Fruit fly (Drosophila melanogaster) whole organism, embryonic: Measurements from ENCODE around the gene CG14427.

ENCODE experiments used
- B-H1 ChIP-seq: fragments of 200-800 bp; sonication (Bioruptor generic); IDR thresholded peaks from 3 replicates; pipeline ENCODE4 v1.3.6; 2022; ENCODE audit warnings: missing biosample characterization, missing genetic modification characterization
- CG10565 ChIP-seq: fragments of 200-800 bp; sonication (Bioruptor generic); optimal IDR thresholded peaks from 3 replicates; lab custom pipeline; 2016; ENCODE audit warnings: missing biosample characterization, mild to moderate bottlenecking, missing genetic modification characterization
- CG11456 ChIP-seq: fragments of 200-800 bp; sonication (Bioruptor generic); IDR thresholded peaks from 3 replicates; pipeline ENCODE4 v1.3.6; 2022; ENCODE audit warnings: missing biosample characterization, missing genetic modification characterization
- CG11696 ChIP-seq: fragments of 200-800 bp; sonication (Bioruptor generic); IDR thresholded peaks from 2 replicates; pipeline ENCODE4 v1.3.6; 2022; ENCODE audit warnings: missing biosample characterization, missing genetic modification characterization
- CG1233 ChIP-seq: fragments of 200-800 bp; sonication (Bioruptor generic); optimal IDR thresholded peaks from 4 replicates; lab custom pipeline; 2018; ENCODE audit warnings: missing biosample characterization, mild to moderate bottlenecking, missing genetic modification characterization
- CG12769 ChIP-seq: fragments of 200-800 bp; sonication (Bioruptor generic); optimal IDR thresholded peaks from 2 replicates; lab custom pipeline; 2019; ENCODE audit warnings: missing biosample characterization, mild to moderate bottlenecking, missing genetic modification characterization, moderate library complexity
- CG13296 ChIP-seq: fragments of 200-800 bp; sonication (Bioruptor generic); optimal IDR thresholded peaks from 3 replicates; lab custom pipeline; 2018; ENCODE audit warnings: missing biosample characterization, mild to moderate bottlenecking, missing genetic modification characterization
- CG13424 ChIP-seq: fragments of 200-800 bp; sonication (Bioruptor generic); optimal IDR thresholded peaks from 2 replicates; lab custom pipeline; 2019; ENCODE audit warnings: missing biosample characterization, mild to moderate bottlenecking, missing genetic modification characterization, moderate library complexity
- CG13624 ChIP-seq: fragments of 200-800 bp; sonication (Bioruptor generic); optimal IDR thresholded peaks from 2 replicates; lab custom pipeline; 2016; ENCODE audit warnings: missing biosample characterization, missing genetic modification characterization
- CG14860 ChIP-seq: fragments of 200-800 bp; sonication (Bioruptor generic); IDR thresholded peaks from 3 replicates; pipeline ENCODE4 v1.3.6; 2022; ENCODE audit warnings: missing biosample characterization, missing genetic modification characterization; ENCODE audit not compliant: partially characterized antibody
- CG16813 ChIP-seq: fragments of 200-800 bp; sonication (Bioruptor generic); IDR thresholded peaks from 3 replicates; pipeline ENCODE4 v1.3.6; 2022; ENCODE audit warnings: missing biosample characterization, missing genetic modification characterization; ENCODE audit not compliant: partially characterized antibody
- CG17359 ChIP-seq: fragments of 200-800 bp; sonication (Bioruptor generic); optimal IDR thresholded peaks from 3 replicates; lab custom pipeline; 2018; ENCODE audit warnings: missing biosample characterization, mild to moderate bottlenecking, missing genetic modification characterization, moderate library complexity
- CG2116 ChIP-seq: fragments of 200-800 bp; sonication (Bioruptor generic); optimal IDR thresholded peaks from 3 replicates; lab custom pipeline; 2018; ENCODE audit warnings: missing biosample characterization, mild to moderate bottlenecking, missing genetic modification characterization
- CG32767 ChIP-seq: fragments of 200-800 bp; sonication (Bioruptor generic); IDR thresholded peaks from 2 replicates; pipeline ENCODE4 v1.3.6; 2022; ENCODE audit warnings: missing biosample characterization, missing genetic modification characterization
- CG3281 ChIP-seq: fragments of 200-800 bp; sonication (Bioruptor generic); optimal IDR thresholded peaks from 3 replicates; lab custom pipeline; 2017; ENCODE audit warnings: missing biosample characterization, mild to moderate bottlenecking, missing genetic modification characterization
- CG34224 ChIP-seq: fragments of 200-800 bp; sonication (Bioruptor generic); IDR thresholded peaks from 3 replicates; pipeline ENCODE4 v1.3.6; 2022; ENCODE audit warnings: missing biosample characterization, missing genetic modification characterization; ENCODE audit not compliant: partially characterized antibody
- CG34422 ChIP-seq: fragments of 200-800 bp; sonication (Bioruptor generic); IDR thresholded peaks from 3 replicates; pipeline ENCODE4 v1.3.6; 2022; ENCODE audit warnings: missing biosample characterization, missing genetic modification characterization
- CG3726 ChIP-seq: fragments of 200-800 bp; sonication (Bioruptor generic); IDR thresholded peaks from 3 replicates; pipeline ENCODE4, ENCODE4 v1.3.6; 2022; ENCODE audit warnings: missing biosample characterization, missing genetic modification characterization
- CG3995 ChIP-seq: fragments of 200-800 bp; sonication (Bioruptor generic); optimal IDR thresholded peaks from 3 replicates; lab custom pipeline; 2016; ENCODE audit warnings: missing biosample characterization, missing genetic modification characterization
- CG4820 ChIP-seq: fragments of 200-800 bp; sonication (Bioruptor generic); optimal IDR thresholded peaks from 3 replicates; lab custom pipeline; 2016; ENCODE audit warnings: missing biosample characterization, missing genetic modification characterization
- CG6175 ChIP-seq: fragments of 200-800 bp; sonication (Bioruptor generic); IDR thresholded peaks from 3 replicates; pipeline ENCODE4 v1.3.6; 2022; ENCODE audit warnings: missing biosample characterization, missing genetic modification characterization
- CG6813 ChIP-seq: fragments of 200-800 bp; sonication (Bioruptor generic); optimal IDR thresholded peaks from 2 replicates; lab custom pipeline; 2017; ENCODE audit warnings: missing biosample characterization, missing genetic modification characterization, mild to moderate bottlenecking, moderate library complexity, missing genetic modification reagents
- CG8924 ChIP-seq: fragments of 200-800 bp; optimal IDR thresholded peaks from 3 replicates; lab custom pipeline; 2019; ENCODE audit warnings: missing biosample characterization, mild to moderate bottlenecking, missing genetic modification characterization, moderate library complexity
- Chrac-16 ChIP-seq: fragments of 200-800 bp; sonication (Bioruptor generic); optimal IDR thresholded peaks from 3 replicates; lab custom pipeline; 2016; ENCODE audit warnings: missing biosample characterization, missing genetic modification characterization
- HHEX ChIP-seq: fragments of 200-800 bp; sonication (Bioruptor generic); optimal IDR thresholded peaks from 3 replicates; lab custom pipeline; 2017; ENCODE audit warnings: missing biosample characterization, mild to moderate bottlenecking, missing genetic modification characterization, missing genetic modification reagents
- HmgD ChIP-seq: fragments of 200-800 bp; sonication (Bioruptor generic); optimal IDR thresholded peaks from 3 replicates; lab custom pipeline; 2016; ENCODE audit warnings: missing biosample characterization, missing genetic modification characterization
- Hr3 ChIP-seq: fragments of 200-800 bp; sonication (Bioruptor generic); optimal IDR thresholded peaks from 3 replicates; lab custom pipeline; 2016; ENCODE audit warnings: missing biosample characterization, missing genetic modification characterization
- Med ChIP-seq: fragments of 200-800 bp; sonication (Bioruptor generic); peaks from one replicate; lab custom pipeline; 2016; ENCODE audit warnings: missing biosample characterization, missing genetic modification characterization, mild to moderate bottlenecking, inconsistent platforms, moderate library complexity
- Mrtf ChIP-seq: fragments of 200-800 bp; sonication (Bioruptor generic); IDR thresholded peaks from 3 replicates; pipeline ENCODE4 v1.3.6; 2022; ENCODE audit warnings: missing biosample characterization, missing genetic modification characterization
- Optix ChIP-seq: fragments of 200-800 bp; sonication (Bioruptor generic); IDR thresholded peaks from 3 replicates; pipeline ENCODE4 v1.3.6; 2022; ENCODE audit warnings: missing biosample characterization, missing genetic modification characterization
- Ravus ChIP-seq: fragments of 200-800 bp; sonication (Bioruptor generic); IDR thresholded peaks from 2 replicates; pipeline ENCODE4 v1.3.6; 2022; ENCODE audit warnings: missing biosample characterization, missing genetic modification characterization
- Spps ChIP-seq: fragments of 200-800 bp; sonication (Bioruptor generic); optimal IDR thresholded peaks from 2 replicates; lab custom pipeline; 2018; ENCODE audit warnings: missing biosample characterization, mild to moderate bottlenecking, missing genetic modification characterization
- abd-A ChIP-seq: fragments of 200-800 bp; sonication (Bioruptor generic); optimal IDR thresholded peaks from 3 replicates; lab custom pipeline; 2019; ENCODE audit warnings: missing biosample characterization, mild to moderate bottlenecking, missing genetic modification characterization, moderate library complexity
- aop ChIP-seq: fragments of 200-800 bp; sonication (Bioruptor generic); IDR thresholded peaks from 2 replicates; pipeline ENCODE4 v1.3.6; 2022; ENCODE audit warnings: missing biosample characterization, missing genetic modification characterization
- bowl ChIP-seq: fragments of 200-800 bp; sonication (Bioruptor generic); IDR thresholded peaks from 2 replicates; pipeline ENCODE4 v1.3.6; 2022; ENCODE audit warnings: missing biosample characterization, missing genetic modification characterization
- corto ChIP-seq: fragments of 200-800 bp; sonication (Bioruptor generic); optimal IDR thresholded peaks from 2 replicates; lab custom pipeline; 2016; ENCODE audit warnings: missing biosample characterization, mild to moderate bottlenecking, missing genetic modification characterization, moderate library complexity
- dpn ChIP-seq, 2 experiments: fragments of 200-800 bp; sonication (Bioruptor generic); optimal IDR thresholded peaks; 3 replicates each; lab custom pipeline; 2016; ENCODE audit warnings: missing biosample characterization in 2 of 2, missing genetic modification characterization in 2 of 2
- ems ChIP-seq: fragments of 200-800 bp; sonication (Bioruptor generic); optimal IDR thresholded peaks from 3 replicates; lab custom pipeline; 2016; ENCODE audit warnings: missing biosample characterization, missing genetic modification characterization
- eve ChIP-seq, 2 experiments: fragments of >200 bp; optimal IDR thresholded peaks; 2 replicates each; lab custom pipeline; 2017; ENCODE audit warnings: missing biosample characterization in 2 of 2, missing genetic modification characterization in 2 of 2
- gro ChIP-seq: fragments of 200-800 bp; sonication (Bioruptor generic); optimal IDR thresholded peaks from 2 replicates; lab custom pipeline; 2016; ENCODE audit warnings: missing biosample characterization, missing genetic modification characterization
- gsb-n ChIP-seq: fragments of 200-800 bp; sonication (Bioruptor generic); optimal IDR thresholded peaks from 3 replicates; lab custom pipeline; 2018; ENCODE audit warnings: missing biosample characterization, mild to moderate bottlenecking, missing genetic modification characterization
- jing ChIP-seq: fragments of 200-800 bp; sonication (Bioruptor generic); optimal IDR thresholded peaks from 2 replicates; lab custom pipeline; 2018; ENCODE audit warnings: missing biosample characterization, mild to moderate bottlenecking, missing genetic modification characterization
- ken ChIP-seq: fragments of 200-800 bp; sonication (Bioruptor generic); IDR thresholded peaks from 3 replicates; pipeline ENCODE4 v1.3.6; 2022; ENCODE audit warnings: missing biosample characterization, missing genetic modification characterization
- lmd ChIP-seq: fragments of 200-800 bp; sonication (Bioruptor generic); IDR thresholded peaks from 2 replicates; pipeline ENCODE4 v1.3.6; 2022; ENCODE audit warnings: missing biosample characterization, missing genetic modification characterization
- nom ChIP-seq: fragments of 200-800 bp; sonication (Bioruptor generic); optimal IDR thresholded peaks from 2 replicates; lab custom pipeline; 2017; ENCODE audit warnings: missing biosample characterization, missing genetic modification characterization, mild to moderate bottlenecking, moderate library complexity, missing genetic modification reagents
- run ChIP-seq: fragments of 200-800 bp; sonication (Bioruptor generic); optimal IDR thresholded peaks from 3 replicates; lab custom pipeline; 2018; ENCODE audit warnings: missing biosample characterization, mild to moderate bottlenecking, missing genetic modification characterization
- schlank ChIP-seq: fragments of 200-800 bp; sonication (Bioruptor generic); optimal IDR thresholded peaks from 2 replicates; lab custom pipeline; 2018; ENCODE audit warnings: missing biosample characterization, mild to moderate bottlenecking, missing genetic modification characterization
- scrt ChIP-seq: fragments of 200-800 bp; sonication (Bioruptor generic); optimal IDR thresholded peaks from 2 replicates; lab custom pipeline; 2018; ENCODE audit warnings: missing biosample characterization, mild to moderate bottlenecking, missing genetic modification characterization, moderate library complexity
- tio ChIP-seq: fragments of 200-800 bp; sonication (Bioruptor generic); optimal IDR thresholded peaks from 2 replicates; lab custom pipeline; 2017; ENCODE audit warnings: missing biosample characterization, missing genetic modification characterization, inconsistent platforms
- tx ChIP-seq: fragments of 200-800 bp; sonication (Bioruptor generic); optimal IDR thresholded peaks from 2 replicates; lab custom pipeline; 2016; ENCODE audit warnings: missing biosample characterization, missing genetic modification characterization

CG14427 gene

DNA sequence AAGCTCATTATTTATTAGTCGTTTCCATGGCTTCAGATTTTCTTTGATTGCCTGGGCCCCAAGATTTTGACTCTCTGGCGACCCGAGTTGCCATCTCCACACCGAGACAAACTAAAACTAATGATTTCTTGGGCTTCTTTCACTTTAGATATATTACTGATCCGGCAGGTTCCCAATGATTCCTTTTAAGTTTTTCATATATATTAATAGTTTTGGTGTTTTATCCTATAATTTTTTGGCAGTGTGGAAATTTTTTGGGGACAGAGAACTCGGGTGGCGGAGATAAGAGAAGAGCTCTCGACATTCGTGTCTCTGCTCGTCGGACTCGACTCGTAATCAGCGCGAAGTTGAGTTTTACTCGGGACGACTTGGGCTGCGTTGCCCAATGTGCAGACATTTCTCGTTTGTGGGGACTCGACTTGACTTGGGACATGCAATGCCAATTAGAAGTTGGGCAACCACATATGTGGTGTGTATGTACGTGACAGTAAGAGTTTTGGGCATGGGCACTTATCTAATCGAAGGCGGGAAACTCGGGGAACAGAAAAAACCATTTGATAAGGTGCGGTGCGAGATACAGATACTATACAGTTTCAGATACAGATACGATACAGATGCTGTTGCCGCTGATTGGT, 39.2 kb upstream of the CG14427 start (continued):
- no peak for TF ChIP-seq CG3726
- peak; percentile 49; the same call in 1 of the 2 replicates for TF ChIP-seq CG32767 (GFP tag; lab: Robert Waterston, UW)
- TF ChIP-seq CG3281 (GFP tag; lab: Kevin White, UChicago) = peak; percentile 21
- TF ChIP-seq CG17359 (tag; lab: Kevin White, UChicago) = peak; percentile 60
- TF ChIP-seq scrt (GFP tag; lab: Kevin White, UChicago) = peak; percentile 41
- no peak for TF ChIP-seq tx (GFP tag; lab: Kevin White, UChicago)
- no peak for TF ChIP-seq jing (GFP tag; lab: Kevin White, UChicago)
- TF ChIP-seq CG3995 (GFP tag; lab: Kevin White, UChicago) = no peak
- TF ChIP-seq Med (GFP tag; lab: Kevin White, UChicago) = peak; percentile 82
- TF ChIP-seq gro (GFP tag; lab: Kevin White, UChicago) = no peak
- TF ChIP-seq run (tag; lab: Kevin White, UChicago) = no peak
- TF ChIP-seq CG8924 (tag; lab: Kevin White, UChicago) = peak; percentile 49
- peak; percentile 63; the same call in 2 of the 3 replicates for TF ChIP-seq CG11456 (GFP tag; lab: Robert Waterston, UW)
- TF ChIP-seq Chrac-16 (GFP tag; lab: Kevin White, UChicago) = peak; percentile 31
- TF ChIP-seq CG1233 (GFP tag; lab: Kevin White, UChicago) = no peak
- TF ChIP-seq CG12769 (tag; lab: Kevin White, UChicago) = peak; percentile 59
- TF ChIP-seq Ravus (GFP tag; lab: Robert Waterston, UW) = no peak
- TF ChIP-seq CG4820 (GFP tag; lab: Kevin White, UChicago) = no peak
- TF ChIP-seq schlank (tag; lab: Kevin White, UChicago) = no peak
- no peak for TF ChIP-seq CG11696 (GFP tag; lab: Robert Waterston, UW)
- no peak for TF ChIP-seq bowl (GFP tag; lab: Robert Waterston, UW)
- TF ChIP-seq ems (GFP tag; lab: Kevin White, UChicago) = peak; percentile 34
- 0 out of 3 replicates have a peak, but pooled peaks have one; percentile 62 for TF ChIP-seq CG34422 (GFP tag; lab: Robert Waterston, UW)
- peak; percentile 6 for TF ChIP-seq CG13624
- peak; percentile 31 for TF ChIP-seq gsb-n (tag; lab: Kevin White, UChicago)
- no peak for TF ChIP-seq Hr3 (GFP tag; lab: Kevin White, UChicago)
- TF ChIP-seq HHEX (GFP tag; lab: Kevin White, UChicago) = peak; percentile 12
- peak; percentile 17 for TF ChIP-seq CG2116
- no peak for TF ChIP-seq nom (GFP tag; lab: Kevin White, UChicago)
- peak; percentile 63 for TF ChIP-seq CG13424 (tag; lab: Kevin White, UChicago)
- no peak for TF ChIP-seq CG10565 (GFP tag; lab: Kevin White, UChicago)
- TF ChIP-seq lmd (GFP tag; lab: Robert Waterston, UW) = peak; percentile 42; the same call in 1 of the 2 replicates
- TF ChIP-seq Optix (GFP tag; lab: Robert Waterston, UW) = 0 out of 3 replicates have a peak, but pooled peaks have one; percentile 44
- peak in 1 of 2 experiments; percentile 42 for TF ChIP-seq eve (GFP tag; optimal IDR thresholded peaks at IDR 0.05; lab: Kevin White, UChicago)
- peak; percentile 53 for TF ChIP-seq CG6813 (GFP tag; lab: Kevin White, UChicago)
- peak; percentile 47; the same call in 1 of the 3 replicates for TF ChIP-seq B-H1
- peak; percentile 39 for TF ChIP-seq Spps
- TF ChIP-seq CG13296 (GFP tag; lab: Kevin White, UChicago) = peak; percentile 14
- no peak for TF ChIP-seq CG16813 (GFP tag; lab: Robert Waterston, UW)
- TF ChIP-seq CG34224 (GFP tag; lab: Robert Waterston, UW) = no peak
- TF ChIP-seq abd-A (tag; lab: Kevin White, UChicago) = no peak
- peak in 1 of 2 experiments; percentile 24 for TF ChIP-seq dpn (GFP tag; optimal IDR thresholded peaks at IDR 0.05; lab: Kevin White, UChicago)
- peak; percentile 67; the same call in 1 of the 3 replicates for TF ChIP-seq Mrtf (GFP tag; lab: Robert Waterston, UW)
- TF ChIP-seq tio (GFP tag; lab: Kevin White, UChicago) = no peak
- no peak for TF ChIP-seq CG14860 (GFP tag; lab: Robert Waterston, UW)
- TF ChIP-seq aop (GFP tag; lab: Robert Waterston, UW) = no peak
- TF ChIP-seq corto = peak; percentile 31
- no peak for TF ChIP-seq CG6175 (GFP tag; lab: Robert Waterston, UW)
- no peak for TF ChIP-seq ken
- no peak for TF ChIP-seq HmgD (GFP tag; lab: Kevin White, UChicago)
